Fruit fly (Drosophila melanogaster): Measurements from ENCODE around the gene Mat89Ba.

Gene Mat89Ba

dm6 chr3R:16236713-16237641, 35.2 kb downstream of the Mat89Ba start (continued):
- TF ChIP-seq Oli (tag; optimal IDR thresholded peaks at IDR 0.05) (peak; percentile 98), CG13624 (GFP tag; optimal IDR thresholded peaks at IDR 0.05) (peak; percentile 74), HmgZ (tag; optimal IDR thresholded peaks at IDR 0.05) (peak; percentile 94), Gsc (GFP tag; IDR thresholded peaks at IDR 0.05) (no peak), CG7745 (tag; optimal IDR thresholded peaks at IDR 0.05) (peak; percentile 69), dmrt99B (tag; optimal IDR thresholded peaks at IDR 0.05) (peak; percentile 99), Deaf1 (tag; optimal IDR thresholded peaks at IDR 0.05) (peak; percentile 95), CG13775 (GFP tag; optimal IDR thresholded peaks at IDR 0.05) (peak; percentile 96), Sin3A (optimal IDR thresholded peaks at IDR 0.05) (no peak), BtbVII (GFP tag; optimal IDR thresholded peaks at IDR 0.05) (peak; percentile 98), CG5180 (GFP tag; optimal IDR thresholded peaks at IDR 0.05) (peak; percentile 92), CG1792 (GFP tag; optimal IDR thresholded peaks at IDR 0.05) (peak; percentile 51), CG7372 (GFP tag; IDR thresholded peaks at IDR 0.05) (no peak), CG34376 (GFP tag; optimal IDR thresholded peaks at IDR 0.05) (peak; percentile 92), sob (GFP tag; IDR thresholded peaks at IDR 0.05) (no peak), CG30403 (GFP tag; optimal IDR thresholded peaks at IDR 0.05) (peak; percentile 98), CG32767 (GFP tag; IDR thresholded peaks at IDR 0.05) (no peak), E2f1 (GFP tag; IDR thresholded peaks at IDR 0.05) (no peak), ham (GFP tag; IDR thresholded peaks at IDR 0.05) (no peak), B-H1 (GFP tag; IDR thresholded peaks at IDR 0.05) (no peak), CG10462 (GFP tag; optimal IDR thresholded peaks at IDR 0.05) (peak; percentile 89), Elba2 (GFP tag; optimal IDR thresholded peaks at IDR 0.05) (peak; percentile 24), Abd-B (GFP tag; optimal IDR thresholded peaks at IDR 0.05) (peak; percentile 97), lov (optimal IDR thresholded peaks at IDR 0.05) (no peak), lov (GFP tag; IDR thresholded peaks at IDR 0.05) (no peak), HLH3B (GFP tag; IDR thresholded peaks at IDR 0.05) (no peak), tin (GFP tag; optimal IDR thresholded peaks at IDR 0.05) (peak; percentile 98), CG9215 (GFP tag; IDR thresholded peaks at IDR 0.05) (no peak), CG15696 (tag; optimal IDR thresholded peaks at IDR 0.05) (peak; percentile 91), Hr51 (GFP tag; optimal IDR thresholded peaks at IDR 0.05) (peak; percentile 82 to 99), Fer2 (tag; optimal IDR thresholded peaks at IDR 0.05) (peak; percentile 97), Hand (GFP tag; optimal IDR thresholded peaks at IDR 0.05) (peak; percentile 98), aop (GFP tag; IDR thresholded peaks at IDR 0.05) (no peak), NK7.1 (GFP tag; optimal IDR thresholded peaks at IDR 0.05) (peak; percentile 41), bab2 (GFP tag; optimal IDR thresholded peaks at IDR 0.05) (peak; percentile 88), sc (optimal IDR thresholded peaks at IDR 0.05) (no peak), sc (GFP tag; optimal IDR thresholded peaks at IDR 0.05) (peak; percentile 95), otp (GFP tag; IDR thresholded peaks at IDR 0.05) (no peak), CG3847 (GFP tag; IDR thresholded peaks at IDR 0.05) (no peak), CTCF (GFP tag; optimal IDR thresholded peaks at IDR 0.05) (peak; percentile 60), tgo (GFP tag; IDR thresholded peaks at IDR 0.05) (no peak), sqz (GFP tag; optimal IDR thresholded peaks at IDR 0.05) (peak; percentile 95), dmrt11E (tag; optimal IDR thresholded peaks at IDR 0.05) (peak; percentile 97), crp (GFP tag; optimal IDR thresholded peaks at IDR 0.05) (peak in 1 of 2 experiments; percentile 65), vvl (GFP tag; IDR thresholded peaks at IDR 0.05) (no peak), dati (GFP tag; IDR thresholded peaks at IDR 0.05) (no peak), oc (tag; optimal IDR thresholded peaks at IDR 0.05) (peak; percentile 99), NfI (GFP tag; optimal IDR thresholded peaks at IDR 0.05) (peak; percentile 97), CG10321 (GFP tag; IDR thresholded peaks at IDR 0.05) (no peak), CG1529 (GFP tag; optimal IDR thresholded peaks at IDR 0.05) (peak; percentile 96), Atf-2 (GFP tag; optimal IDR thresholded peaks at IDR 0.05) (peak; percentile 62)
